Fruit fly (Drosophila melanogaster) whole organism, wandering third instar larva: ENCODE data around the gene ALiX.

Source experiments
- CrebA ChIP-seq: fragments of 200-800 bp; sonication (Bioruptor generic); optimal IDR thresholded peaks from 2 replicates; lab custom pipeline; 2016; ENCODE audit warnings: missing biosample characterization, mild to moderate bottlenecking, missing genetic modification characterization, borderline replicate concordance
- Dfd ChIP-seq: fragments of >200 bp; optimal IDR thresholded peaks from 2 replicates; lab custom pipeline; 2017; ENCODE audit warnings: missing biosample characterization, missing genetic modification characterization
- Hr78 ChIP-seq: fragments of >200 bp; optimal IDR thresholded peaks from 2 replicates; lab custom pipeline; 2017; ENCODE audit warnings: missing biosample characterization, missing genetic modification characterization
- Mio ChIP-seq: sonication (Bioruptor generic); optimal IDR thresholded peaks from 2 replicates; lab custom pipeline; 2016; ENCODE audit warnings: missing biosample characterization, missing genetic modification characterization
- Rel ChIP-seq, 2 experiments: fragments of 200-800 bp; sonication (Bioruptor generic) in 1 of 2; optimal IDR thresholded peaks; 2 replicates in 1 of 2; 3 replicates in 1 of 2; lab custom pipeline; 2016 to 2019; ENCODE audit warnings: mild to moderate bottlenecking in 2 of 2, missing biosample characterization in 2 of 2, missing genetic modification characterization in 2 of 2, moderate library complexity in 1 of 2
- fru ChIP-seq: fragments of 200-800 bp; sonication (Bioruptor generic); optimal IDR thresholded peaks from 3 replicates; lab custom pipeline; 2016; ENCODE audit warnings: missing biosample characterization, mild to moderate bottlenecking, missing genetic modification characterization
- h ChIP-seq: fragments of 200-800 bp; sonication (Bioruptor generic); optimal IDR thresholded peaks from 3 replicates; lab custom pipeline; 2016; ENCODE audit warnings: missing biosample characterization, mild to moderate bottlenecking, missing genetic modification characterization
- lola ChIP-seq: fragments of >200 bp; optimal IDR thresholded peaks from 2 replicates; lab custom pipeline; 2017; ENCODE audit warnings: missing biosample characterization, missing genetic modification characterization
- pan ChIP-seq: fragments of >200 bp; optimal IDR thresholded peaks from 2 replicates; lab custom pipeline; 2017
- psq ChIP-seq: fragments of 200-800 bp; sonication (Bioruptor generic); optimal IDR thresholded peaks from 3 replicates; lab custom pipeline; 2017; ENCODE audit warnings: missing biosample characterization, mild to moderate bottlenecking, missing genetic modification characterization, moderate library complexity
- usp ChIP-seq: fragments of >200 bp; optimal IDR thresholded peaks from 2 replicates; lab custom pipeline; 2017; ENCODE audit warnings: missing biosample characterization, missing genetic modification characterization
- woc ChIP-seq: sonication (Bioruptor generic); optimal IDR thresholded peaks from 2 replicates; lab custom pipeline; 2016; ENCODE audit warnings: missing biosample characterization, mild to moderate bottlenecking, missing genetic modification characterization

DNA sequence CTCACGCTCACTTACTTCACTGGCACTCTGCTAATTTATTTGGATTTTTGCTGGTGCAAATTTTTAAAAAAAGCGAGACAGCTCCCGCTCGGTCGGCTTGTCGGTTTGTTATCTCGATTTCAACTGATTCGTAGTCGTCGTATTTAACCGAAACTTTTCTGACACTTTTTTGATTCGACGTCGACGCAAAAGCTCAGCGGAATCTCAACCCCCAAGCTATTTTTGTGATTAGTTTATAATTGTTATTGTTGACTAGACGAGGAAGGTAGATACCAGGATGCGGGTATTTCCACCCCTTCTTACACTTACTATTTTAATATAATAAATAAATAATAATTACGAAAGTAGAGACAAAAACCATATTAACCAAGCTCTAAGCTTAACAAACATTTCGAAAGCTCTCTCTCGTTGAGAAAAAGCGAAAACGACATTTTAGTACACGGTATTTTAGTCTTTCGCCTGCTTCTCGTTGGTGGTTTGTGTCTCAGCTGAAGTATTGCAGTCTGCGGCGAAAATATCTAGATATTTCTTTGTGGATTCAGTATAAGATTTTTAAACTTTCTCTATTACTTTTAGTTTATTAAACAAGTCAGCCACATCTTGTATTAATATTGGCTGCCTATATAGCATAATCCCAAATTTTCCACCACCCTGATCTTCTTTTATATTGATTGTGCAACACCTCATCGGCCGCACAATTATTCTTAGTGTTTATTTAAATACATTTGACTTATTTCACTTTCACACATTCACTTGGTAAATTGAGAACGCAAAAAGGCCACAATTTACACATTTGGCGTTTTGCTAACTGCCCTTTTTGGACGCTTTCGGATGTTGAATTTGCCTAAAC lies 43.0 kb downstream of the ALiX start, which contains the start of gene tau:
- no peak for TF ChIP-seq pan
- no peak for TF ChIP-seq Mio
- TF ChIP-seq psq: no peak
- no peak for TF ChIP-seq lola (GFP tag; lab: Kevin White, UChicago)
- no peak for TF ChIP-seq woc (GFP tag; lab: Kevin White, UChicago)
- TF ChIP-seq usp (GFP tag; lab: Kevin White, UChicago): no peak
- TF ChIP-seq fru (GFP tag; lab: Kevin White, UChicago): no peak
- no peak for TF ChIP-seq h (GFP tag; lab: Kevin White, UChicago)
- TF ChIP-seq CrebA (GFP tag; lab: Kevin White, UChicago): no peak
- TF ChIP-seq Rel (GFP tag; optimal IDR thresholded peaks at IDR 0.05; lab: Kevin White, UChicago): no peak
- TF ChIP-seq Rel (tag; optimal IDR thresholded peaks at IDR 0.05; lab: Kevin White, UChicago): no peak
- TF ChIP-seq Hr78 (GFP tag; lab: Kevin White, UChicago): no peak
- no peak for TF ChIP-seq Dfd (GFP tag; lab: Kevin White, UChicago)
